Fruit fly (Drosophila melanogaster) whole organism, embryonic: ENCODE measurements around the gene rt.

Source experiments
- Awh ChIP-seq: fragments of 200-800 bp; sonication (Bioruptor generic); IDR thresholded peaks from 2 replicates; pipeline ENCODE4, ENCODE4 v1.3.6; 2022; ENCODE audit warnings: missing biosample characterization, missing genetic modification characterization
- CG10431 ChIP-seq: fragments of 200-800 bp; sonication (Bioruptor generic); optimal IDR thresholded peaks from 3 replicates; lab custom pipeline; 2018; ENCODE audit warnings: missing biosample characterization, mild to moderate bottlenecking, missing genetic modification characterization
- CG11398 ChIP-seq: fragments of 200-800 bp; sonication (Bioruptor generic); optimal IDR thresholded peaks from 2 replicates; lab custom pipeline; 2016; ENCODE audit warnings: missing biosample characterization, missing genetic modification characterization
- CG11560 ChIP-seq: fragments of 200-800 bp; sonication (Bioruptor generic); IDR thresholded peaks from 3 replicates; pipeline ENCODE4 v1.3.6; 2022; ENCODE audit warnings: missing biosample characterization, missing genetic modification characterization
- CG12155 ChIP-seq: fragments of 200-800 bp; sonication (Bioruptor generic); optimal IDR thresholded peaks from 3 replicates; lab custom pipeline; 2016; ENCODE audit warnings: missing biosample characterization, missing genetic modification characterization
- CG13123 ChIP-seq: fragments of 200-800 bp; sonication (Bioruptor generic); optimal IDR thresholded peaks from 2 replicates; lab custom pipeline; 2016; ENCODE audit warnings: missing biosample characterization, missing genetic modification characterization
- CG14667 ChIP-seq: fragments of 200-800 bp; sonication (Bioruptor generic); IDR thresholded peaks from 2 replicates; pipeline ENCODE4 v1.3.6; 2022; ENCODE audit warnings: missing biosample characterization, missing genetic modification characterization
- CG16863 ChIP-seq: fragments of 200-800 bp; sonication (Bioruptor generic); optimal IDR thresholded peaks from 3 replicates; lab custom pipeline; 2016; ENCODE audit warnings: missing biosample characterization, missing genetic modification characterization
- CG17829 ChIP-seq: fragments of 200-800 bp; optimal IDR thresholded peaks from 2 replicates; lab custom pipeline; 2019; ENCODE audit warnings: missing biosample characterization, mild to moderate bottlenecking, missing genetic modification characterization, moderate library complexity
- CG18599 ChIP-seq: fragments of 200-800 bp; sonication (Bioruptor generic); optimal IDR thresholded peaks from 3 replicates; lab custom pipeline; 2017; ENCODE audit warnings: missing biosample characterization, missing genetic modification characterization, mild to moderate bottlenecking, moderate library complexity, missing genetic modification reagents
- CG18619 ChIP-seq: fragments of 200-800 bp; sonication (Bioruptor generic); optimal IDR thresholded peaks from 3 replicates; lab custom pipeline; 2017; ENCODE audit warnings: missing biosample characterization, mild to moderate bottlenecking, missing genetic modification characterization
- CG2678 ChIP-seq: fragments of 200-800 bp; sonication (Bioruptor generic); optimal IDR thresholded peaks from 3 replicates; lab custom pipeline; 2019; ENCODE audit warnings: missing biosample characterization, mild to moderate bottlenecking, missing genetic modification characterization, moderate library complexity
- CG32767 ChIP-seq: fragments of 200-800 bp; sonication (Bioruptor generic); IDR thresholded peaks from 2 replicates; pipeline ENCODE4 v1.3.6; 2022; ENCODE audit warnings: missing biosample characterization, missing genetic modification characterization
- CG5245 ChIP-seq: fragments of 200-800 bp; sonication (Bioruptor generic); optimal IDR thresholded peaks from 3 replicates; lab custom pipeline; 2016; ENCODE audit warnings: missing biosample characterization, missing genetic modification characterization
- CG8281 ChIP-seq: fragments of 200-800 bp; sonication (Bioruptor generic); optimal IDR thresholded peaks from 2 replicates; lab custom pipeline; 2018; ENCODE audit warnings: missing biosample characterization, mild to moderate bottlenecking, missing genetic modification characterization, moderate library complexity
- CG8359 ChIP-seq: fragments of 200-800 bp; sonication (Bioruptor generic); optimal IDR thresholded peaks from 2 replicates; lab custom pipeline; 2017; ENCODE audit warnings: missing biosample characterization, mild to moderate bottlenecking, missing genetic modification characterization, borderline replicate concordance
- CG9797 ChIP-seq: fragments of 200-800 bp; sonication (Bioruptor generic); optimal IDR thresholded peaks from 3 replicates; lab custom pipeline; 2018; ENCODE audit warnings: missing biosample characterization, mild to moderate bottlenecking, missing genetic modification characterization
- D19A ChIP-seq: fragments of 200-800 bp; optimal IDR thresholded peaks from 3 replicates; lab custom pipeline; 2019; ENCODE audit warnings: missing biosample characterization, mild to moderate bottlenecking, missing genetic modification characterization, moderate library complexity
- Dfd ChIP-seq, 2 experiments: fragments of >200 bp; optimal IDR thresholded peaks; 2 replicates each; lab custom pipeline; 2017; ENCODE audit warnings: missing biosample characterization in 2 of 2, missing genetic modification characterization in 2 of 2
- GATAe ChIP-seq: fragments of 200-800 bp; sonication (Bioruptor generic); conservative IDR thresholded peaks from 2 replicates; pipeline ENCODE4 v1.3.6; 2022; ENCODE audit warnings: missing biosample characterization, missing genetic modification characterization
- Hmx ChIP-seq: fragments of 200-800 bp; sonication (Bioruptor generic); optimal IDR thresholded peaks from 2 replicates; lab custom pipeline; 2016; ENCODE audit warnings: missing biosample characterization, missing genetic modification characterization
- Hsf ChIP-seq: fragments of 200-800 bp; sonication (Bioruptor generic); optimal IDR thresholded peaks from 3 replicates; lab custom pipeline; 2016; ENCODE audit warnings: missing biosample characterization, missing genetic modification characterization
- Lim3 ChIP-seq: fragments of 200-800 bp; sonication (Bioruptor generic); IDR thresholded peaks from 2 replicates; pipeline ENCODE4 v1.3.6; 2022; ENCODE audit warnings: missing biosample characterization, missing genetic modification characterization
- Lpt ChIP-seq: fragments of >200 bp; optimal IDR thresholded peaks from 2 replicates; lab custom pipeline; 2018; ENCODE audit warnings: missing biosample characterization, missing genetic modification characterization
- NK7.1 ChIP-seq: fragments of 200-800 bp; sonication (Bioruptor generic); optimal IDR thresholded peaks from 3 replicates; lab custom pipeline; 2016; ENCODE audit warnings: missing biosample characterization, missing genetic modification characterization
- Nf-YC ChIP-seq: fragments of 200-800 bp; optimal IDR thresholded peaks from 3 replicates; lab custom pipeline; 2019; ENCODE audit warnings: missing biosample characterization, mild to moderate bottlenecking, missing genetic modification characterization, moderate library complexity
- Oli ChIP-seq: fragments of 200-800 bp; sonication (Bioruptor generic); optimal IDR thresholded peaks from 2 replicates; lab custom pipeline; 2018; ENCODE audit warnings: missing biosample characterization, mild to moderate bottlenecking, missing genetic modification characterization, moderate library complexity
- PHDP ChIP-seq: fragments of 200-800 bp; sonication (Bioruptor generic); optimal IDR thresholded peaks from 3 replicates; lab custom pipeline; 2018; ENCODE audit warnings: missing biosample characterization, mild to moderate bottlenecking, missing genetic modification characterization, moderate library complexity
- Poxn ChIP-seq: fragments of 200-800 bp; sonication (Bioruptor generic); IDR thresholded peaks from 2 replicates; pipeline ENCODE4 v1.3.6; 2022; ENCODE audit warnings: missing biosample characterization, missing genetic modification characterization
- Six4 ChIP-seq: fragments of 200-800 bp; sonication (Bioruptor generic); optimal IDR thresholded peaks from 2 replicates; lab custom pipeline; 2016; ENCODE audit warnings: missing biosample characterization, missing genetic modification characterization
- Sry-δ ChIP-seq: fragments of 200-800 bp; sonication (Bioruptor generic); optimal IDR thresholded peaks from 2 replicates; lab custom pipeline; 2016; ENCODE audit warnings: missing biosample characterization, missing genetic modification characterization
- Usf ChIP-seq: fragments of 200-800 bp; sonication (Bioruptor generic); optimal IDR thresholded peaks from 2 replicates; lab custom pipeline; 2017; ENCODE audit warnings: missing genotype, missing biosample characterization, missing genetic modification characterization
- Vsx1 ChIP-seq: fragments of 200-800 bp; sonication (Bioruptor generic); optimal IDR thresholded peaks from 2 replicates; lab custom pipeline; 2017; ENCODE audit warnings: missing biosample characterization, mild to moderate bottlenecking, missing genetic modification characterization, missing genetic modification reagents
- aop ChIP-seq: fragments of 200-800 bp; sonication (Bioruptor generic); IDR thresholded peaks from 2 replicates; pipeline ENCODE4 v1.3.6; 2022; ENCODE audit warnings: missing biosample characterization, missing genetic modification characterization
- dan ChIP-seq: fragments of 200-800 bp; sonication (Bioruptor generic); IDR thresholded peaks from 2 replicates; pipeline ENCODE4 v1.3.6; 2022; ENCODE audit warnings: missing biosample characterization, missing genetic modification characterization
- dati ChIP-seq: fragments of 200-800 bp; sonication (Bioruptor generic); IDR thresholded peaks from 2 replicates; pipeline ENCODE4 v1.3.6; 2022; ENCODE audit warnings: missing biosample characterization, missing genetic modification characterization
- dimm ChIP-seq: fragments of 200-800 bp; sonication (Bioruptor generic); IDR thresholded peaks from 2 replicates; pipeline ENCODE4 v1.3.6; 2022; ENCODE audit warnings: missing biosample characterization, missing genetic modification characterization
- en ChIP-seq: fragments of 200-800 bp; sonication (Bioruptor generic); optimal IDR thresholded peaks from 2 replicates; lab custom pipeline; 2016; ENCODE audit warnings: missing biosample characterization, missing genetic modification characterization
- gem ChIP-seq: fragments of 200-800 bp; sonication (Bioruptor generic); optimal IDR thresholded peaks from 2 replicates; lab custom pipeline; 2019; ENCODE audit warnings: missing biosample characterization, mild to moderate bottlenecking, missing genetic modification characterization, moderate library complexity
- gsb-n ChIP-seq: fragments of 200-800 bp; sonication (Bioruptor generic); optimal IDR thresholded peaks from 3 replicates; lab custom pipeline; 2018; ENCODE audit warnings: missing biosample characterization, mild to moderate bottlenecking, missing genetic modification characterization
- hbn ChIP-seq: fragments of 200-800 bp; sonication (Bioruptor generic); IDR thresholded peaks from 2 replicates; pipeline ENCODE4 v1.3.6; 2022; ENCODE audit warnings: missing biosample characterization, missing genetic modification characterization; ENCODE audit not compliant: partially characterized antibody
- jigr1 ChIP-seq: fragments of 200-800 bp; sonication (Bioruptor generic); IDR thresholded peaks from 3 replicates; pipeline ENCODE4 v1.3.6; 2022; ENCODE audit warnings: missing biosample characterization, missing genetic modification characterization
- lilli ChIP-seq: fragments of 200-800 bp; sonication (Bioruptor generic); optimal IDR thresholded peaks from 3 replicates; lab custom pipeline; 2016; ENCODE audit warnings: missing biosample characterization, missing genetic modification characterization
- nerfin-1 ChIP-seq: fragments of 200-800 bp; sonication (Bioruptor generic); optimal IDR thresholded peaks from 3 replicates; lab custom pipeline; 2019; ENCODE audit warnings: missing biosample characterization, mild to moderate bottlenecking, missing genetic modification characterization, moderate library complexity
- pum ChIP-seq: fragments of 200-800 bp; sonication (Bioruptor generic); optimal IDR thresholded peaks from 2 replicates; lab custom pipeline; 2016; ENCODE audit warnings: missing biosample characterization, missing genetic modification characterization
- seq ChIP-seq: fragments of 200-800 bp; sonication (Bioruptor generic); IDR thresholded peaks from 2 replicates; pipeline ENCODE4 v1.3.6; 2022; ENCODE audit warnings: missing biosample characterization, missing genetic modification characterization
- sna ChIP-seq: fragments of 200-800 bp; sonication (Bioruptor generic); IDR thresholded peaks from 2 replicates; pipeline ENCODE4 v1.3.6; 2022; ENCODE audit warnings: missing biosample characterization, missing genetic modification characterization; ENCODE audit not compliant: partially characterized antibody
- ssp ChIP-seq: fragments of 200-800 bp; sonication (Bioruptor generic); IDR thresholded peaks from 2 replicates; pipeline ENCODE4 v1.3.6; 2022; ENCODE audit warnings: missing biosample characterization, missing genetic modification characterization
- tin ChIP-seq: fragments of 200-800 bp; sonication (Bioruptor generic); optimal IDR thresholded peaks from 3 replicates; lab custom pipeline; 2016; ENCODE audit warnings: missing biosample characterization, missing genetic modification characterization

rt gene

dm6 chr3L:11561946-11562760 is 25.4 kb downstream of the rt start, which contains the start of the genes CG7394 and Mob2 (continued):
- TF ChIP-seq CG11560 (tag; lab: Robert Waterston, UW) (peak; percentile 82; the same call in 2 of the 3 replicates), CG32767 (GFP tag; lab: Robert Waterston, UW) (peak; percentile 79; the same call in 1 of the 2 replicates), gem (peak; percentile 94), Poxn (GFP tag; lab: Robert Waterston, UW) (peak; percentile 79), CG16863 (GFP tag; lab: Kevin White, UChicago) (peak; percentile 73), CG18619 (GFP tag; lab: Kevin White, UChicago) (peak; percentile 75), CG17829 (tag; lab: Kevin White, UChicago) (peak; percentile 88), sna (peak; percentile 86), NK7.1 (GFP tag; lab: Kevin White, UChicago) (peak; percentile 39), Dfd (GFP tag; optimal IDR thresholded peaks at IDR 0.05; lab: Kevin White, UChicago) (no peak), Oli (tag; lab: Kevin White, UChicago) (peak; percentile 86), jigr1 (GFP tag; lab: Robert Waterston, UW) (peak; percentile 53; the same call in 1 of the 3 replicates), CG8359 (peak; percentile 38), Sry-δ (GFP tag; lab: Kevin White, UChicago) (peak; percentile 84), CG10431 (GFP tag; lab: Kevin White, UChicago) (peak; percentile 44), PHDP (tag; lab: Kevin White, UChicago) (peak; percentile 95), aop (GFP tag; lab: Robert Waterston, UW) (no peak), Six4 (GFP tag; lab: Kevin White, UChicago) (peak; percentile 90), CG18599 (GFP tag; lab: Kevin White, UChicago) (peak; percentile 87), Awh (GFP tag; lab: Robert Waterston, UW) (peak; percentile 83), CG11398 (GFP tag; lab: Kevin White, UChicago) (no peak), hbn (peak; percentile 81; the same call in 1 of the 2 replicates), ssp (GFP tag; lab: Robert Waterston, UW) (peak; percentile 77), CG14667 (peak; percentile 81), Lpt (GFP tag; lab: Kevin White, UChicago) (no peak), Lim3 (GFP tag; lab: Robert Waterston, UW) (0 out of 2 replicates have a peak, but pooled peaks have one; percentile 19), CG2678 (peak; percentile 92), Nf-YC (tag; lab: Kevin White, UChicago) (peak; percentile 76), pum (peak; percentile 70), Vsx1 (peak; percentile 59), Hmx (GFP tag; lab: Kevin White, UChicago) (peak; percentile 82), dimm (GFP tag; lab: Robert Waterston, UW) (peak; percentile 61), Usf (GFP tag; lab: Kevin White, UChicago) (peak; percentile 48), gsb-n (tag; lab: Kevin White, UChicago) (peak; percentile 65), CG9797 (GFP tag; lab: Kevin White, UChicago) (peak; percentile 60), seq (GFP tag; lab: Robert Waterston, UW) (peak; percentile 85), dan (GFP tag; lab: Robert Waterston, UW) (no peak; the same call in 1 of the 2 replicates), dati (peak; percentile 67; the same call in 1 of the 2 replicates), D19A (peak; percentile 69), nerfin-1 (peak; percentile 73), CG12155 (GFP tag; lab: Kevin White, UChicago) (peak; percentile 91), tin (peak; percentile 94), CG5245 (GFP tag; lab: Kevin White, UChicago) (peak; percentile 71), CG13123 (GFP tag; lab: Kevin White, UChicago) (peak; percentile 88), CG8281 (tag; lab: Kevin White, UChicago) (peak; percentile 62), Hsf (GFP tag; lab: Kevin White, UChicago) (peak; percentile 93), en (GFP tag; lab: Kevin White, UChicago) (no peak), GATAe (peak; percentile 64), lilli (GFP tag; lab: Kevin White, UChicago) (peak; percentile 95)
